Worm (Caenorhabditis elegans) whole organism, L1 larva: ENCODE data around the gene M110.8.

Source experiments
- C04F5.9 ChIP-seq: sonication (generic microtip); optimal IDR thresholded peaks from 2 replicates; lab custom pipeline; 2016; ENCODE audit warnings: missing genetic modification characterization, missing compliant biosample characterization
- C34B4.2 ChIP-seq: sonication (generic microtip); optimal IDR thresholded peaks from 2 replicates; lab custom pipeline; 2017; ENCODE audit warnings: mild to moderate bottlenecking, missing genetic modification characterization, missing compliant biosample characterization
- F16B12.6 ChIP-seq: fragments of 150-350 bp; optimal IDR thresholded peaks from 2 replicates; lab custom pipeline; 2014; ENCODE audit warnings: missing biosample characterization, missing genetic modification characterization
- Y116A8C.19 ChIP-seq: sonication (generic microtip); optimal IDR thresholded peaks from 2 replicates; lab custom pipeline; 2016; ENCODE audit warnings: missing compliant biosample characterization, missing genetic modification characterization, borderline replicate concordance
- aha-1 ChIP-seq: fragments of 150-350 bp; optimal IDR thresholded peaks from 2 replicates; lab custom pipeline; 2014; ENCODE audit warnings: missing biosample characterization, missing genetic modification characterization
- alr-1 ChIP-seq: fragments of 200-800 bp; sonication (Bioruptor generic); optimal IDR thresholded peaks from 2 replicates; lab custom pipeline; 2018; ENCODE audit warnings: borderline replicate concordance, mild to moderate bottlenecking, missing genetic modification characterization, missing compliant biosample characterization
- aly-2 ChIP-seq: fragments of 150-350 bp; optimal IDR thresholded peaks from 2 replicates; lab custom pipeline; 2014; ENCODE audit warnings: missing biosample characterization, missing genetic modification characterization
- ceh-8 ChIP-seq: fragments of 200-800 bp; sonication (Bioruptor generic); optimal IDR thresholded peaks from 2 replicates; lab custom pipeline; 2018; ENCODE audit warnings: mild to moderate bottlenecking, missing genetic modification characterization, moderate library complexity, missing compliant biosample characterization
- ceh-90 ChIP-seq: sonication (generic microtip); optimal IDR thresholded peaks from 2 replicates; lab custom pipeline; 2016; ENCODE audit warnings: missing genetic modification characterization, missing compliant biosample characterization
- ces-1 ChIP-seq: fragments of 150-350 bp; optimal IDR thresholded peaks from 2 replicates; lab custom pipeline; 2014; ENCODE audit warnings: missing biosample characterization, missing genetic modification reagents, missing genetic modification characterization
- dsc-1 ChIP-seq: sonication (generic microtip); optimal IDR thresholded peaks from 2 replicates; lab custom pipeline; 2016; ENCODE audit warnings: mild to moderate bottlenecking, missing genetic modification characterization, missing compliant biosample characterization
- efl-1 ChIP-seq, 4 experiments: fragments of 150-350 bp; optimal IDR thresholded peaks in 3 of 4; peaks in 1 of 4; 1 replicate in 1 of 4; 2 replicates in 3 of 4; lab custom pipeline; 2014; ENCODE audit warnings: missing biosample characterization in 2 of 4, missing genetic modification characterization in 2 of 4, missing genetic modification reagents in 2 of 4
- egl-13 ChIP-seq: sonication (generic microtip); optimal IDR thresholded peaks from 2 replicates; lab custom pipeline; 2016; ENCODE audit warnings: missing genotype, missing genetic modification reagents, missing genetic modification characterization, missing compliant biosample characterization
- ets-5 ChIP-seq: fragments of 200-800 bp; sonication (Bioruptor generic); IDR thresholded peaks from 2 replicates; pipeline ENCODE4 v1.3.6; 2022; ENCODE audit warnings: missing genetic modification characterization, missing compliant biosample characterization
- fkh-10 ChIP-seq: sonication (generic microtip); optimal IDR thresholded peaks from 2 replicates; lab custom pipeline; 2017; ENCODE audit warnings: missing biosample characterization, missing genetic modification reagents, missing genetic modification characterization
- grh-1 ChIP-seq: fragments of 200-800 bp; sonication (Bioruptor generic); IDR thresholded peaks from 2 replicates; pipeline ENCODE4 v1.3.6; 2022; ENCODE audit warnings: missing genetic modification reagents, missing genetic modification characterization, missing compliant biosample characterization
- hpl-2 ChIP-seq: fragments of 150-350 bp; optimal IDR thresholded peaks from 2 replicates; lab custom pipeline; 2014; ENCODE audit warnings: missing biosample characterization, missing genetic modification reagents, missing genetic modification characterization
- irx-1 ChIP-seq: sonication (generic microtip); optimal IDR thresholded peaks from 2 replicates; lab custom pipeline; 2016; ENCODE audit warnings: missing genetic modification characterization, missing compliant biosample characterization
- isw-1 ChIP-seq: fragments of 200-800 bp; sonication (Bioruptor generic); IDR thresholded peaks from 2 replicates; pipeline ENCODE4 v1.3.6; 2022; ENCODE audit warnings: missing genetic modification characterization, missing compliant biosample characterization
- jun-1 ChIP-seq: fragments of 150-350 bp; optimal IDR thresholded peaks from 2 replicates; lab custom pipeline; 2014; ENCODE audit warnings: missing biosample characterization, missing genetic modification reagents, missing genetic modification characterization
- lin-14 ChIP-seq: fragments of 200-800 bp; sonication (Bioruptor generic); optimal IDR thresholded peaks from 2 replicates; lab custom pipeline; 2018; ENCODE audit warnings: mild to moderate bottlenecking, missing genetic modification characterization, moderate library complexity, missing compliant biosample characterization
- lin-39 ChIP-seq: fragments of 150-350 bp; optimal IDR thresholded peaks from 2 replicates; lab custom pipeline; 2014; ENCODE audit warnings: missing biosample characterization, missing genetic modification reagents, missing genetic modification characterization
- lsy-2 ChIP-seq, 2 experiments: fragments of 150-350 bp; optimal IDR thresholded peaks; 2 replicates each; lab custom pipeline; 2014; ENCODE audit warnings: missing biosample characterization in 2 of 2, missing genetic modification characterization in 2 of 2
- mdl-1 ChIP-seq, 2 experiments: fragments of 150-350 bp; optimal IDR thresholded peaks; 2 replicates each; lab custom pipeline; 2014 to 2017; ENCODE audit warnings: missing biosample characterization in 2 of 2, missing genetic modification characterization in 2 of 2, inconsistent platforms in 1 of 2
- mef-2 ChIP-seq: fragments of 150-350 bp; optimal IDR thresholded peaks from 2 replicates; lab custom pipeline; 2014; ENCODE audit warnings: missing biosample characterization, missing genetic modification characterization
- mep-1 ChIP-seq: fragments of 150-350 bp; optimal IDR thresholded peaks from 2 replicates; lab custom pipeline; 2014; ENCODE audit warnings: missing biosample characterization, missing genetic modification characterization
- nhr-12 ChIP-seq: sonication (generic microtip); optimal IDR thresholded peaks from 2 replicates; lab custom pipeline; 2017; ENCODE audit warnings: missing biosample characterization, missing genetic modification characterization
- nhr-19 ChIP-seq: fragments of 200-800 bp; sonication (Bioruptor generic); conservative IDR thresholded peaks from 2 replicates; pipeline ENCODE4 v1.3.6; 2022; ENCODE audit warnings: missing genetic modification characterization, missing compliant biosample characterization
- nhr-20 ChIP-seq: sonication (generic microtip); optimal IDR thresholded peaks from 2 replicates; lab custom pipeline; 2016; ENCODE audit warnings: mild to moderate bottlenecking, missing genetic modification characterization, missing compliant biosample characterization
- nhr-47 ChIP-seq: sonication (generic microtip); optimal IDR thresholded peaks from 2 replicates; lab custom pipeline; 2016; ENCODE audit warnings: mild to moderate bottlenecking, missing genetic modification characterization, moderate library complexity, missing compliant biosample characterization
- nhr-77 ChIP-seq: fragments of 150-350 bp; optimal IDR thresholded peaks from 2 replicates; lab custom pipeline; 2014; ENCODE audit warnings: missing biosample characterization, missing genetic modification characterization
- nhr-84 ChIP-seq: sonication (generic microtip); optimal IDR thresholded peaks from 2 replicates; lab custom pipeline; 2017; ENCODE audit warnings: missing biosample characterization, missing genetic modification characterization
- nhr-85 ChIP-seq: sonication (generic microtip); peaks from one replicate; lab custom pipeline; 2016; ENCODE audit warnings: missing genetic modification characterization, inconsistent platforms, missing compliant biosample characterization
- pqm-1 ChIP-seq: sonication (generic microtip); optimal IDR thresholded peaks from 3 replicates; lab custom pipeline; 2017; ENCODE audit warnings: missing biosample characterization, missing genetic modification characterization
- rnt-1 ChIP-seq: sonication (generic microtip); optimal IDR thresholded peaks from 2 replicates; lab custom pipeline; 2016; ENCODE audit warnings: mild to moderate bottlenecking, missing genetic modification characterization, moderate library complexity, missing compliant biosample characterization
- skn-1 ChIP-seq: fragments of 150-350 bp; optimal IDR thresholded peaks from 2 replicates; lab custom pipeline; 2014; ENCODE audit warnings: missing biosample characterization, missing genetic modification characterization
- snu-23 ChIP-seq: sonication (generic microtip); optimal IDR thresholded peaks from 2 replicates; lab custom pipeline; 2016; ENCODE audit warnings: missing genetic modification characterization, missing compliant biosample characterization
- sptf-1 ChIP-seq: fragments of 150-350 bp; optimal IDR thresholded peaks from 2 replicates; lab custom pipeline; 2014; ENCODE audit warnings: missing biosample characterization, missing genetic modification characterization
- unc-130 ChIP-seq: fragments of 150-350 bp; optimal IDR thresholded peaks from 2 replicates; lab custom pipeline; 2017; ENCODE audit warnings: missing biosample characterization, missing genetic modification characterization, inconsistent platforms
- unc-30 ChIP-seq: sonication (generic microtip); optimal IDR thresholded peaks from 2 replicates; lab custom pipeline; 2017; ENCODE audit warnings: missing biosample characterization, missing genetic modification characterization
- unc-62 ChIP-seq: fragments of 150-350 bp; optimal IDR thresholded peaks from 2 replicates; lab custom pipeline; 2014; ENCODE audit warnings: missing biosample characterization, missing genetic modification reagents, missing genetic modification characterization
- unc-86 ChIP-seq: sonication (generic microtip); optimal IDR thresholded peaks from 2 replicates; lab custom pipeline; 2016; ENCODE audit warnings: missing genetic modification characterization, missing compliant biosample characterization
- xbp-1 ChIP-seq: sonication (generic microtip); optimal IDR thresholded peaks from 2 replicates; lab custom pipeline; 2016; ENCODE audit warnings: missing genetic modification characterization, missing compliant biosample characterization
- ztf-11 ChIP-seq, 2 experiments: sonication (generic microtip); optimal IDR thresholded peaks; 2 replicates each; lab custom pipeline; 2016 to 2017; ENCODE audit warnings: missing genetic modification characterization in 2 of 2, missing biosample characterization in 1 of 2, missing compliant biosample characterization in 1 of 2
- ztf-4 ChIP-seq: fragments of 150-350 bp; optimal IDR thresholded peaks from 2 replicates; lab custom pipeline; 2014; ENCODE audit warnings: missing biosample characterization, missing genetic modification characterization

Gene M110.8

DNA sequence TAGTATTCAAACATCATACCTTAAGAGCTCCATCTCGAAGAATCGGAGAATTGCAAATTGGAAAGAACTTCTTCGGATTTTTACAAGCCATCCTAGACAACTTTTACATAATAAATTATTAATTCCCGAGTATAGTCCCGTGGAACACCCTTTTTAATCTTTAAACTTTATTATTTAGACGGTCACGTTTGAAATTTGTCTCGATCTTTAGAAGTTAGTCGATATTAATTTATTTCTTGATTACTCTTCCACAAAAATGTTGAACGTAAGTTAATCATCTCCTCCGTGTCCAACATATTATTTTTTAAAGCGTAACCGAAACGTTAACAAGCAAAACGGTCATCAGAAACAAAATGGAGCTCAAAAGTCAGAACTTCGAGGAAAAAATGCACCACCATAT lies 35.9 kb downstream of the M110.8 start, which contains the start of the genes decr-1.3 and T05C12.1:
Gene decr-1.3, minus strand, starts transcription at position 101 of the 400 bp plus-strand sequence.
Gene T05C12.1, plus strand, starts transcription at position 232 of the 400 bp plus-strand sequence.
- TF ChIP-seq xbp-1 (no peak), pqm-1 (tag; lab: Kevin White, UChicago) (no peak), sptf-1 (tag; lab: Kevin White, UChicago) (no peak), mef-2 (no peak), snu-23 (no peak), unc-86 (tag; lab: Kevin White, UChicago) (no peak), ets-5 (GFP tag; lab: Robert Waterston, UW) (no peak), Y116A8C.19 (tag; lab: Kevin White, UChicago) (no peak), nhr-84 (tag; lab: Kevin White, UChicago) (no peak), alr-1 (tag; lab: Kevin White, UChicago) (no peak), unc-30 (tag; lab: Kevin White, UChicago) (no peak), skn-1 (tag; lab: Kevin White, UChicago) (no peak), dsc-1 (tag; lab: Kevin White, UChicago) (no peak), mep-1 (no peak), aha-1 (tag; lab: Kevin White, UChicago) (no peak), ztf-11 (tag; optimal IDR thresholded peaks at IDR 0.05; lab: Kevin White, UChicago) (no peak), F16B12.6 (tag; lab: Kevin White, UChicago) (no peak)

DNA sequence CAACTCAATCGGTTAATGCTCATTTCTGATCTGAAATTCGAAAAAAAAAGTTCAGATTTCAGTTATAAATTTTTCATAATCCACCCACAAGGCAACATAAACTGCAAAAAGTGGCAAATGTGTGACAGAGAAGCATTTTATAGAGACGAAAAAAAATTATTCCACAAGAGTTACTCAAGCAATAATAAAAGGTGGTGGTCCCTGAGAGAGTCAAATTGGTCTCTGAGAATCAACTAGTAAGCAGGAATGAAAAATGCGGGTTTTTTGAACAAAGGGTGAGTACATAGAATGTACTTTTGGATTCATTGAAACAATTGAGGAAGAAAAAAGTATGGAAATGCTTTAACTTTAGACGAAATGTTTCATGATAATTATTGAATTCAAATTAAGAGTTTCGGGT lies 39.0 kb downstream of the M110.8 start, which contains the start of gene T05C12.11:
Gene T05C12.11, minus strand, starts transcription at position 101 of the 400 bp plus-strand sequence.
- TF ChIP-seq ces-1 (GFP tag; lab: Kevin White, UChicago) (no peak), lin-14 (GFP tag; lab: Kevin White, UChicago) (peak; percentile 17)
- TF ChIP-seq, all 84 proteins: peak for 1

DNA sequence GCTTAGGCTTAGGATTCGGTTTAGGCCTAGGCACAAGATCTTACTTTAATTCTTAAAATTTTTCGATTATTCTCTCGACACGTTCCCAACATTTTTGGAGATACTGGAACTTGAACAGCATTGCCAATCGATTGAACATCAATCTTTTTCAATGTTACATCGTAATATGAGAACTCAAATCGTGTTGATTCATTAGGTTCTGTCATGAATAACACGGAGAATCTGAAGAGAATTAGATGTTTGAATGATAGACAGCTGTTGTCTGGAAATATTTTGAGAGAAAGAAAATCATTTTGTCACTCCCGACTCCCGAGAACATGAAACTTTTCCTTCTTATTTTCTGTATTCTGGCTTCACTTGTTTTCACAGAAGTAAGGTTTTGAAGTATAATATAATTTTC lies 40.1 kb downstream of the M110.8 start, which contains the start of gene T05C12.15:
Gene T05C12.15, plus strand, starts transcription at position 301 of the 400 bp plus-strand sequence.
- TF ChIP-seq unc-62 (no peak), mep-1 (no peak), lin-39 (no peak), ztf-4 (tag; lab: Kevin White, UChicago) (no peak), nhr-19 (GFP tag; lab: Robert Waterston, UW) (no peak), snu-23 (no peak), fkh-10 (no peak), nhr-85 (no peak), rnt-1 (tag; lab: Kevin White, UChicago) (no peak), nhr-77 (no peak), unc-30 (tag; lab: Kevin White, UChicago) (no peak), nhr-84 (tag; lab: Kevin White, UChicago) (no peak), ztf-11 (tag; optimal IDR thresholded peaks at IDR 0.05; lab: Kevin White, UChicago) (no peak), nhr-20 (tag; lab: Kevin White, UChicago) (no peak), C34B4.2 (tag; lab: Kevin White, UChicago) (no peak), ces-1 (GFP tag; lab: Kevin White, UChicago) (no peak)
- TF ChIP-seq, all 84 proteins: peak for 0

DNA sequence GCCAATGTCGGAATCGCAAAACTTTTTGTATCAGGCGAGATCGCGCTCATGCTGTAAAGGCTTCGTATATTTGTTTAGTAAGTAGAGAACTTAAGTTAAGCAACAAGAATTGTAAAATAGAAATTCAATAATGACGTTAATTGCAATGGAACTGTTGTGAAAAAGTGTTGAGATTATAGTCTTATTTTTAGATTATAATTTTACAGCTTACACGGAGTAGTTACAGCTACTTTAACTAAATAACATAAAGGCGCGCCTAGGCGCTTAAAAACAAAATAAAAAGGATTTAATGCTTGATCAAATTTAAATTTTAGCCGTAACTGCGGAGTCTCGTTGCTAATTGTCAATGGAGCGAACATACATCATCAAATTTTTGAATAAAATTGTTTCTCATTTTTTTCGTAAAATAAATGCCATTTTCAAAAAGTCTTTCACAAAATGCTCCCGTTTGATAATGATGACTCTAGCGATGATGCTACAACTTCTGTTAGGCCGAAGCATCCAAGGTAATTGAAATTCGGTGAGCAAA lies 47.2 kb downstream of the M110.8 start, which contains the start of the genes emb-27 and rrf-3:
Gene emb-27, minus strand, starts transcription at position 51 of the 529 bp plus-strand sequence.
Gene rrf-3, plus strand, starts transcription at position 346 of the 529 bp plus-strand sequence.
- TF ChIP-seq aly-2 (tag; lab: Kevin White, UChicago) (no peak), jun-1 (no peak), lin-39 (no peak), grh-1 (no peak), unc-86 (tag; lab: Kevin White, UChicago) (no peak), nhr-12 (tag; lab: Kevin White, UChicago) (no peak), unc-62 (no peak), nhr-47 (tag; lab: Kevin White, UChicago) (peak; percentile 15), ztf-4 (tag; lab: Kevin White, UChicago) (no peak), C04F5.9 (tag; lab: Kevin White, UChicago) (peak; percentile 13), efl-1 (optimal IDR thresholded peaks at IDR 0.05; lab: Kevin White, UChicago) (peak; percentile 65 to 73), efl-1 (GFP tag; optimal IDR thresholded peaks at IDR 0.05 in 1 of 2; lab: Kevin White, UChicago) (peak; percentile 80 to 96), lsy-2 (tag; optimal IDR thresholded peaks at IDR 0.05; lab: Kevin White, UChicago) (peak; percentile 47 to 88), hpl-2 (GFP tag; lab: Kevin White, UChicago) (no peak), isw-1 (GFP tag; lab: Robert Waterston, UW) (no peak), unc-130 (tag; lab: Kevin White, UChicago) (no peak), snu-23 (peak; percentile 56), egl-13 (tag; lab: Kevin White, UChicago) (no peak), sptf-1 (tag; lab: Kevin White, UChicago) (no peak), ets-5 (GFP tag; lab: Robert Waterston, UW) (no peak), ceh-8 (GFP tag; lab: Kevin White, UChicago) (no peak), ceh-90 (tag; lab: Kevin White, UChicago) (no peak), mdl-1 (tag; optimal IDR thresholded peaks at IDR 0.05; lab: Kevin White, UChicago) (no peak), irx-1 (tag; lab: Kevin White, UChicago) (no peak), pqm-1 (tag; lab: Kevin White, UChicago) (no peak), dsc-1 (tag; lab: Kevin White, UChicago) (no peak), aha-1 (tag; lab: Kevin White, UChicago) (no peak), xbp-1 (peak; percentile 25), fkh-10 (no peak)
